Worm (Caenorhabditis elegans) whole organism, midembryonic: ENCODE results near the gene prx-19.

Experiments used
- T22C8.4 ChIP-seq: fragments of 200-800 bp; sonication (Bioruptor generic); IDR thresholded peaks from 2 replicates; pipeline ENCODE4 v1.3.6; 2022; ENCODE audit warnings: missing genetic modification characterization, missing compliant biosample characterization
- cog-1 ChIP-seq: sonication (generic microtip); optimal IDR thresholded peaks from 2 replicates; lab custom pipeline; 2016; ENCODE audit warnings: missing genetic modification characterization, missing compliant biosample characterization
- flt-1 ChIP-seq: fragments of 200-800 bp; sonication (Bioruptor generic); IDR thresholded peaks from 2 replicates; pipeline ENCODE4 v1.3.6; 2022; ENCODE audit warnings: missing genetic modification characterization, missing compliant biosample characterization
- med-1 ChIP-seq: sonication (generic microtip); optimal IDR thresholded peaks from 2 replicates; lab custom pipeline; 2017; ENCODE audit warnings: missing genetic modification characterization, mild to moderate bottlenecking, missing compliant biosample characterization, antibody characterized with exemption, missing genetic modification reagents; ENCODE audit not compliant: insufficient read depth
- ztf-23 ChIP-seq: fragments of 200-800 bp; sonication (Bioruptor generic); IDR thresholded peaks from 2 replicates; pipeline ENCODE4 v1.3.6; 2022; ENCODE audit warnings: missing genetic modification reagents, missing genetic modification characterization, missing compliant biosample characterization
- ztf-29 ChIP-seq: fragments of 200-800 bp; sonication (Bioruptor generic); IDR thresholded peaks from 2 replicates; pipeline ENCODE4 v1.3.6; 2022; ENCODE audit warnings: missing genetic modification reagents, missing genetic modification characterization, missing compliant biosample characterization

DNA sequence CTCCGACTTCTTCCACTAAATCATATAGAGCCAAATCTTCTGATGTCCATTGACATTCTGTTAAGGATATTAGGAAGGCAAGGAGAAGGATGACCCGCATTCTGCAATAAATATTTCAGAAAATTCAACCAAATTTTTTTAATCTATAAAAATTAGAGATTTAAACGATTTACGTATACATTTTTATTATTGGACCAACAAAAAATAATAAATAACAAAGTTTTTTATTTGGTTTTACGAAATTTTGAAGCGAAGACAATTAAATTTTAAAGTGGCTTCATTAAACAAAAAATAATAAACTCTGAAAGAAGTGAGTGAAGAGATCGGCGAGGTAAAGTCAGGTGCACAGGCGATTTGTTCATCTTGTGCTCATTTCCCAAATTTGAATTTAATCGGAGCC, 18.0 kb upstream of the prx-19 start, which contains the start of gene F54F2.9:
- no peak for TF ChIP-seq med-1
- no peak for TF ChIP-seq flt-1 (GFP tag; lab: Robert Waterston, UW)
- no peak for TF ChIP-seq ztf-29 (GFP tag; lab: Robert Waterston, UW)
- TF ChIP-seq T22C8.4 (GFP tag; lab: Robert Waterston, UW): no peak
- no peak for TF ChIP-seq ztf-23
- TF ChIP-seq cog-1: no peak
